Worm (Caenorhabditis elegans): Measurements from ENCODE around the gene ZC155.4.

- TF ChIP-seq snpc-4 (tag; optimal IDR thresholded peaks at IDR 0.05) (no peak), ces-1 (GFP tag; optimal IDR thresholded peaks at IDR 0.05) (no peak), daf-8 (GFP tag; IDR thresholded peaks at IDR 0.05) (no peak), nhr-10 (tag; optimal IDR thresholded peaks at IDR 0.05) (no peak)
Measured at ce11 chrIII:5229511-5230250, 14.4 kb upstream of the ZC155.4 start.
